Fruit fly (Drosophila melanogaster): ENCODE measurements around the gene CG4408.

CG4408 gene

dm6 chr3R:23356920-23357386 is 6.4 kb downstream of the CG4408 start (continued):
- TF ChIP-seq slp2 (GFP tag; optimal IDR thresholded peaks at IDR 0.05) (no peak), sens (GFP tag) (peak; percentile 74), HLHmδ (GFP tag; optimal IDR thresholded peaks at IDR 0.05) (no peak), CG15269 (tag; optimal IDR thresholded peaks at IDR 0.05) (peak; percentile 97), jumu (GFP tag; optimal IDR thresholded peaks at IDR 0.05) (no peak), CG32772 (GFP tag; IDR thresholded peaks at IDR 0.05) (peak; percentile 70), hkb (optimal IDR thresholded peaks at IDR 0.05) (no peak), hkb (GFP tag; IDR thresholded peaks at IDR 0.05) (peak; percentile 84), p53 (GFP tag; optimal IDR thresholded peaks at IDR 0.05) (no peak), CG6854 (GFP tag; optimal IDR thresholded peaks at IDR 0.05) (peak; percentile 62), danr (GFP tag; IDR thresholded peaks at IDR 0.05) (0 out of 2 replicates have a peak, but pooled peaks have one; percentile 14), Asciz (GFP tag; optimal IDR thresholded peaks at IDR 0.05) (peak; percentile 30), dm (GFP tag; optimal IDR thresholded peaks at IDR 0.05) (no peak), slbo (GFP tag; IDR thresholded peaks at IDR 0.05) (peak; percentile 85), CG12659 (GFP tag; optimal IDR thresholded peaks at IDR 0.05) (peak; percentile 94), CG5180 (GFP tag; optimal IDR thresholded peaks at IDR 0.05) (peak; percentile 43), sqz (GFP tag; optimal IDR thresholded peaks at IDR 0.05) (peak; percentile 38), da (GFP tag; optimal IDR thresholded peaks at IDR 0.05) (no peak), CG11247 (GFP tag; IDR thresholded peaks at IDR 0.05) (peak; percentile 75; the same call in 1 of the 2 replicates), CG2199 (GFP tag; IDR thresholded peaks at IDR 0.05) (no peak), al (GFP tag; IDR thresholded peaks at IDR 0.05) (peak; percentile 70; the same call in 1 of the 2 replicates), CG17612 (GFP tag; IDR thresholded peaks at IDR 0.05) (no peak), crol (GFP tag; IDR thresholded peaks at IDR 0.05) (peak; percentile 22; the same call in 1 of the 2 replicates), odd (GFP tag; optimal IDR thresholded peaks at IDR 0.05) (peak; percentile 87), Rfx (GFP tag; IDR thresholded peaks at IDR 0.05) (peak; percentile 75), sob (GFP tag; IDR thresholded peaks at IDR 0.05) (peak; percentile 81), MBD-R2 (GFP tag; IDR thresholded peaks at IDR 0.05) (no peak), seq (GFP tag; IDR thresholded peaks at IDR 0.05) (peak; percentile 78), grn (GFP tag; optimal IDR thresholded peaks at IDR 0.05) (no peak), pita (GFP tag; optimal IDR thresholded peaks at IDR 0.05) (no peak), CG31388 (GFP tag; optimal IDR thresholded peaks at IDR 0.05) (no peak), dmrt99B (tag; optimal IDR thresholded peaks at IDR 0.05) (peak; percentile 93), Dll (GFP tag; IDR thresholded peaks at IDR 0.05; ENCODE audit: partially characterized antibody) (no peak), Bgb (GFP tag; IDR thresholded peaks at IDR 0.05; ENCODE audit: partially characterized antibody) (no peak), CG8765 (GFP tag; IDR thresholded peaks at IDR 0.05) (no peak), CG32767 (GFP tag; IDR thresholded peaks at IDR 0.05) (peak; percentile 87), dpn (GFP tag; optimal IDR thresholded peaks at IDR 0.05) (peak; percentile 11 to 88), nmo (GFP tag; optimal IDR thresholded peaks at IDR 0.05) (peak; percentile 94), CG43689 (GFP tag; IDR thresholded peaks at IDR 0.05) (peak; percentile 58; the same call in 1 of the 2 replicates), chinmo (GFP tag; IDR thresholded peaks at IDR 0.05; ENCODE audit: partially characterized antibody) (no peak), CG4730 (GFP tag; IDR thresholded peaks at IDR 0.05) (peak; percentile 72), wdn (GFP tag; IDR thresholded peaks at IDR 0.05) (peak; percentile 56; the same call in 1 of the 2 replicates), CG42726 (GFP tag; IDR thresholded peaks at IDR 0.05; ENCODE audit: partially characterized antibody) (no peak), CG6254 (GFP tag; optimal IDR thresholded peaks at IDR 0.05) (peak; percentile 35), CG11504 (tag; optimal IDR thresholded peaks at IDR 0.05) (peak; percentile 93), ken (GFP tag; IDR thresholded peaks at IDR 0.05) (peak; percentile 48; the same call in 1 of the 3 replicates), CG3163 (GFP tag; optimal IDR thresholded peaks at IDR 0.05) (no peak), CG2875 (GFP tag; optimal IDR thresholded peaks at IDR 0.05) (peak; percentile 67), sc (optimal IDR thresholded peaks at IDR 0.05) (no peak), sc (GFP tag; optimal IDR thresholded peaks at IDR 0.05) (peak; percentile 75), CG12155 (GFP tag; optimal IDR thresholded peaks at IDR 0.05) (peak; percentile 83)

All from whole organism, embryonic.